Fruit fly (Drosophila melanogaster) whole organism, embryonic: ENCODE results near the gene CG4951.

ENCODE experiments used
- Awh ChIP-seq: fragments of 200-800 bp; sonication (Bioruptor generic); IDR thresholded peaks from 2 replicates; pipeline ENCODE4, ENCODE4 v1.3.6; 2022; ENCODE audit warnings: missing biosample characterization, missing genetic modification characterization
- CG11093 ChIP-seq: fragments of 200-800 bp; sonication (Bioruptor generic); IDR thresholded peaks from 3 replicates; pipeline ENCODE4 v1.3.6; 2022; ENCODE audit warnings: missing biosample characterization, missing genetic modification characterization
- CG12155 ChIP-seq: fragments of 200-800 bp; sonication (Bioruptor generic); optimal IDR thresholded peaks from 3 replicates; lab custom pipeline; 2016; ENCODE audit warnings: missing biosample characterization, missing genetic modification characterization
- CG12299 ChIP-seq: fragments of 200-800 bp; sonication (Bioruptor generic); optimal IDR thresholded peaks from 2 replicates; lab custom pipeline; 2018; ENCODE audit warnings: missing biosample characterization, mild to moderate bottlenecking, missing genetic modification characterization
- CG12391 ChIP-seq: fragments of 200-800 bp; sonication (Bioruptor generic); optimal IDR thresholded peaks from 3 replicates; lab custom pipeline; 2018; ENCODE audit warnings: missing biosample characterization, mild to moderate bottlenecking, missing genetic modification characterization, moderate library complexity
- CG12769 ChIP-seq: fragments of 200-800 bp; sonication (Bioruptor generic); optimal IDR thresholded peaks from 2 replicates; lab custom pipeline; 2019; ENCODE audit warnings: missing biosample characterization, mild to moderate bottlenecking, missing genetic modification characterization, moderate library complexity
- CG12942 ChIP-seq: fragments of 200-800 bp; sonication (Bioruptor generic); optimal IDR thresholded peaks from 3 replicates; lab custom pipeline; 2016; ENCODE audit warnings: missing biosample characterization, missing genetic modification characterization
- CG14860 ChIP-seq: fragments of 200-800 bp; sonication (Bioruptor generic); IDR thresholded peaks from 3 replicates; pipeline ENCODE4 v1.3.6; 2022; ENCODE audit warnings: missing biosample characterization, missing genetic modification characterization; ENCODE audit not compliant: partially characterized antibody
- CG1529 ChIP-seq: fragments of 200-800 bp; sonication (Bioruptor generic); optimal IDR thresholded peaks from 3 replicates; lab custom pipeline; 2018; ENCODE audit warnings: missing biosample characterization, missing genetic modification characterization
- CG1603 ChIP-seq: fragments of 200-800 bp; sonication (Bioruptor generic); optimal IDR thresholded peaks from 2 replicates; lab custom pipeline; 2019; ENCODE audit warnings: missing biosample characterization, mild to moderate bottlenecking, missing genetic modification characterization, moderate library complexity
- CG17328 ChIP-seq: fragments of 200-800 bp; sonication (Bioruptor generic); IDR thresholded peaks from 2 replicates; pipeline ENCODE4 v1.3.6; 2022; ENCODE audit warnings: missing biosample characterization, missing genetic modification characterization
- CG17361 ChIP-seq: fragments of 200-800 bp; sonication (Bioruptor generic); IDR thresholded peaks from 3 replicates; pipeline ENCODE4 v1.3.6; 2022; ENCODE audit warnings: missing biosample characterization, missing genetic modification characterization
- CG1832 ChIP-seq: fragments of 200-800 bp; sonication (Bioruptor generic); optimal IDR thresholded peaks from 2 replicates; lab custom pipeline; 2017; ENCODE audit warnings: missing biosample characterization, mild to moderate bottlenecking, missing genetic modification characterization, inconsistent platforms
- CG2199 ChIP-seq: fragments of 200-800 bp; sonication (Bioruptor generic); IDR thresholded peaks from 3 replicates; pipeline ENCODE4 v1.3.6; 2022; ENCODE audit warnings: missing biosample characterization, missing genetic modification characterization
- CG34376 ChIP-seq: fragments of 200-800 bp; sonication (Bioruptor generic); optimal IDR thresholded peaks from 2 replicates; lab custom pipeline; 2018; ENCODE audit warnings: missing biosample characterization, mild to moderate bottlenecking, missing genetic modification characterization
- CG5245 ChIP-seq: fragments of 200-800 bp; sonication (Bioruptor generic); optimal IDR thresholded peaks from 3 replicates; lab custom pipeline; 2016; ENCODE audit warnings: missing biosample characterization, missing genetic modification characterization
- CG6272 ChIP-seq: fragments of 200-800 bp; sonication (Bioruptor generic); IDR thresholded peaks from 2 replicates; pipeline ENCODE4 v1.3.6; 2022; ENCODE audit warnings: missing biosample characterization, missing genetic modification characterization
- CG8290 ChIP-seq, 3 experiments: fragments of 200-800 bp; sonication (Bioruptor generic); optimal IDR thresholded peaks; 2 replicates each; lab custom pipeline; 2016 to 2019; ENCODE audit warnings: missing biosample characterization in 3 of 3, missing genetic modification characterization in 3 of 3, mild to moderate bottlenecking in 2 of 3, moderate library complexity in 1 of 3
- CG9797 ChIP-seq: fragments of 200-800 bp; sonication (Bioruptor generic); optimal IDR thresholded peaks from 3 replicates; lab custom pipeline; 2018; ENCODE audit warnings: missing biosample characterization, mild to moderate bottlenecking, missing genetic modification characterization
- CG9932 ChIP-seq: fragments of 200-800 bp; sonication (Bioruptor generic); IDR thresholded peaks from 2 replicates; pipeline ENCODE4 v1.3.6; 2022; ENCODE audit warnings: missing biosample characterization, missing genetic modification characterization
- Fer3 ChIP-seq: fragments of 200-800 bp; sonication (Bioruptor generic); optimal IDR thresholded peaks from 2 replicates; lab custom pipeline; 2018; ENCODE audit warnings: missing biosample characterization, mild to moderate bottlenecking, missing genetic modification characterization, moderate library complexity
- GATAe ChIP-seq: fragments of 200-800 bp; sonication (Bioruptor generic); conservative IDR thresholded peaks from 2 replicates; pipeline ENCODE4 v1.3.6; 2022; ENCODE audit warnings: missing biosample characterization, missing genetic modification characterization
- Gsc ChIP-seq: fragments of 200-800 bp; sonication (Bioruptor generic); IDR thresholded peaks from 2 replicates; pipeline ENCODE4 v1.3.6; 2022; ENCODE audit warnings: missing biosample characterization, missing genetic modification characterization
- Hr39 ChIP-seq: fragments of >200 bp; optimal IDR thresholded peaks from 2 replicates; lab custom pipeline; 2017
- Lhr ChIP-seq: fragments of 200-800 bp; sonication (Bioruptor generic); optimal IDR thresholded peaks from 3 replicates; lab custom pipeline; 2017; ENCODE audit warnings: mild to moderate bottlenecking, missing biosample characterization, missing genetic modification reagents, missing genetic modification characterization
- MBD-R2 ChIP-seq: fragments of 200-800 bp; sonication (Bioruptor generic); IDR thresholded peaks from 2 replicates; pipeline ENCODE4 v1.3.6; 2022; ENCODE audit warnings: missing biosample characterization, missing genetic modification characterization
- MTF-1 ChIP-seq: fragments of 200-800 bp; sonication (Bioruptor generic); optimal IDR thresholded peaks from 2 replicates; lab custom pipeline; 2018; ENCODE audit warnings: missing biosample characterization, mild to moderate bottlenecking, missing genetic modification characterization, borderline replicate concordance
- Oli ChIP-seq: fragments of 200-800 bp; sonication (Bioruptor generic); optimal IDR thresholded peaks from 2 replicates; lab custom pipeline; 2018; ENCODE audit warnings: missing biosample characterization, mild to moderate bottlenecking, missing genetic modification characterization, moderate library complexity
- PHDP ChIP-seq: fragments of 200-800 bp; sonication (Bioruptor generic); optimal IDR thresholded peaks from 3 replicates; lab custom pipeline; 2018; ENCODE audit warnings: missing biosample characterization, mild to moderate bottlenecking, missing genetic modification characterization, moderate library complexity
- Stat92E ChIP-seq, 3 experiments: fragments of >200 bp in 2 of 3; fragments of 200-800 bp in 1 of 3; sonication (Bioruptor generic) in 1 of 3; optimal IDR thresholded peaks; 2 replicates each; lab custom pipeline; 2017 to 2019; ENCODE audit warnings: missing biosample characterization in 3 of 3, missing genetic modification characterization in 3 of 3, mild to moderate bottlenecking in 1 of 3, moderate library complexity in 1 of 3
- bbx ChIP-seq: fragments of 200-800 bp; sonication (Bioruptor generic); IDR thresholded peaks from 2 replicates; pipeline ENCODE4 v1.3.6; 2022; ENCODE audit warnings: missing biosample characterization, missing genetic modification characterization; ENCODE audit not compliant: partially characterized antibody
- chif ChIP-seq, 2 experiments: fragments of 200-800 bp; sonication (Bioruptor generic); optimal IDR thresholded peaks; 3 replicates each; lab custom pipeline; 2016; ENCODE audit warnings: missing biosample characterization in 2 of 2, missing genetic modification characterization in 2 of 2
- chinmo ChIP-seq: fragments of 200-800 bp; sonication (Bioruptor generic); IDR thresholded peaks from 4 replicates; pipeline ENCODE4 v1.3.6; 2022; ENCODE audit warnings: missing biosample characterization, missing genetic modification characterization; ENCODE audit not compliant: partially characterized antibody
- dm ChIP-seq: fragments of 200-800 bp; sonication (Bioruptor generic); optimal IDR thresholded peaks from 3 replicates; lab custom pipeline; 2016; ENCODE audit warnings: missing biosample characterization, missing genetic modification characterization
- dpn ChIP-seq, 2 experiments: fragments of 200-800 bp; sonication (Bioruptor generic); optimal IDR thresholded peaks; 3 replicates each; lab custom pipeline; 2016; ENCODE audit warnings: missing biosample characterization in 2 of 2, missing genetic modification characterization in 2 of 2
- exex ChIP-seq: fragments of 200-800 bp; sonication (Bioruptor generic); optimal IDR thresholded peaks from 4 replicates; lab custom pipeline; 2018; ENCODE audit warnings: missing biosample characterization, mild to moderate bottlenecking, missing genetic modification characterization, moderate library complexity
- fd3F ChIP-seq: fragments of 200-800 bp; sonication (Bioruptor generic); optimal IDR thresholded peaks from 2 replicates; lab custom pipeline; 2018; ENCODE audit warnings: missing biosample characterization, mild to moderate bottlenecking, missing genetic modification characterization, moderate library complexity
- fu2 ChIP-seq: fragments of 200-800 bp; sonication (Bioruptor generic); optimal IDR thresholded peaks from 2 replicates; lab custom pipeline; 2016; ENCODE audit warnings: missing biosample characterization, missing genetic modification characterization
- gce ChIP-seq: fragments of 200-800 bp; sonication (Bioruptor generic); IDR thresholded peaks from 3 replicates; pipeline ENCODE4 v1.3.6; 2022; ENCODE audit warnings: missing biosample characterization, missing genetic modification characterization
- gfzf ChIP-seq: fragments of 200-800 bp; sonication (Bioruptor generic); optimal IDR thresholded peaks from 2 replicates; lab custom pipeline; 2016; ENCODE audit warnings: missing biosample characterization, mild to moderate bottlenecking, missing genetic modification characterization, moderate library complexity
- jumu ChIP-seq: fragments of 200-800 bp; sonication (Bioruptor generic); optimal IDR thresholded peaks from 3 replicates; lab custom pipeline; 2016; ENCODE audit warnings: missing biosample characterization, missing genetic modification characterization
- ken ChIP-seq: fragments of 200-800 bp; sonication (Bioruptor generic); IDR thresholded peaks from 3 replicates; pipeline ENCODE4 v1.3.6; 2022; ENCODE audit warnings: missing biosample characterization, missing genetic modification characterization
- peb ChIP-seq: fragments of 200-800 bp; sonication (Bioruptor generic); IDR thresholded peaks from 2 replicates; pipeline ENCODE4 v1.3.6; 2022; ENCODE audit warnings: missing biosample characterization, missing genetic modification characterization
- ro ChIP-seq: fragments of 200-800 bp; sonication (Bioruptor generic); IDR thresholded peaks from 2 replicates; pipeline ENCODE4 v1.3.6; 2022; ENCODE audit warnings: missing biosample characterization, missing genetic modification characterization
- schlank ChIP-seq: fragments of 200-800 bp; sonication (Bioruptor generic); optimal IDR thresholded peaks from 2 replicates; lab custom pipeline; 2018; ENCODE audit warnings: missing biosample characterization, mild to moderate bottlenecking, missing genetic modification characterization
- shn ChIP-seq: fragments of 200-800 bp; sonication (Bioruptor generic); optimal IDR thresholded peaks from 3 replicates; lab custom pipeline; 2016; ENCODE audit warnings: missing biosample characterization, missing genetic modification characterization
- sima ChIP-seq: fragments of 200-800 bp; sonication (Bioruptor generic); optimal IDR thresholded peaks from 2 replicates; lab custom pipeline; 2016; ENCODE audit warnings: missing biosample characterization, missing genetic modification characterization
- slou ChIP-seq: fragments of 200-800 bp; sonication (Bioruptor generic); optimal IDR thresholded peaks from 3 replicates; lab custom pipeline; 2016; ENCODE audit warnings: missing biosample characterization, missing genetic modification characterization
- sna ChIP-seq: fragments of 200-800 bp; sonication (Bioruptor generic); IDR thresholded peaks from 2 replicates; pipeline ENCODE4 v1.3.6; 2022; ENCODE audit warnings: missing biosample characterization, missing genetic modification characterization; ENCODE audit not compliant: partially characterized antibody
- sqz ChIP-seq: fragments of 200-800 bp; sonication (Bioruptor generic); optimal IDR thresholded peaks from 3 replicates; lab custom pipeline; 2018; ENCODE audit warnings: missing biosample characterization, mild to moderate bottlenecking, missing genetic modification characterization
- z ChIP-seq: fragments of 200-800 bp; sonication (Bioruptor generic); IDR thresholded peaks from 3 replicates; pipeline ENCODE4 v1.3.6; 2022; ENCODE audit warnings: missing biosample characterization, missing genetic modification characterization

The CG4951 gene

dm6 chr3R:27947682-27948245, 6.1 kb downstream of the CG4951 start, which contains the start of gene mfrn (continued):
- TF ChIP-seq CG17328 (GFP tag; lab: Robert Waterston, UW) (no peak), Fer3 (tag; lab: Kevin White, UChicago) (no peak), CG34376 (GFP tag; lab: Kevin White, UChicago) (no peak), fu2 (no peak), CG1832 (GFP tag; lab: Kevin White, UChicago) (no peak), CG6272 (GFP tag; lab: Robert Waterston, UW) (no peak), Stat92E (GFP tag; optimal IDR thresholded peaks at IDR 0.05; lab: Kevin White, UChicago) (no peak), gfzf (peak; percentile 84), Hr39 (lab: Kevin White, UChicago) (no peak), MBD-R2 (GFP tag; lab: Robert Waterston, UW) (peak; percentile 47), MTF-1 (GFP tag; lab: Kevin White, UChicago) (no peak), Lhr (no peak), jumu (GFP tag; lab: Kevin White, UChicago) (no peak), Awh (GFP tag; lab: Robert Waterston, UW) (no peak), bbx (GFP tag; lab: Robert Waterston, UW) (no peak), CG1529 (no peak), sna (GFP tag; lab: Robert Waterston, UW) (0 out of 2 replicates have a peak, but pooled peaks have one; percentile 20), Oli (tag; lab: Kevin White, UChicago) (no peak), slou (no peak), schlank (tag; lab: Kevin White, UChicago) (no peak), peb (GFP tag; lab: Robert Waterston, UW) (no peak), gce (no peak), chinmo (GFP tag; lab: Robert Waterston, UW) (no peak), CG12391 (tag; lab: Kevin White, UChicago) (no peak), CG9797 (GFP tag; lab: Kevin White, UChicago) (peak; percentile 66), CG12942 (GFP tag; lab: Kevin White, UChicago) (no peak), dpn (GFP tag; optimal IDR thresholded peaks at IDR 0.05; lab: Kevin White, UChicago) (no peak), CG5245 (GFP tag; lab: Kevin White, UChicago) (no peak), CG12299 (no peak), CG11093 (GFP tag; lab: Robert Waterston, UW) (no peak), exex (tag; lab: Kevin White, UChicago) (no peak), GATAe (GFP tag; lab: Robert Waterston, UW) (no peak), CG12769 (tag; lab: Kevin White, UChicago) (no peak), CG8290 (GFP tag; optimal IDR thresholded peaks at IDR 0.05; lab: Kevin White, UChicago) (no peak), CG8290 (tag; optimal IDR thresholded peaks at IDR 0.05; lab: Kevin White, UChicago) (peak in 1 of 2 experiments; percentile 35), CG12155 (GFP tag; lab: Kevin White, UChicago) (no peak), CG17361 (GFP tag; lab: Robert Waterston, UW) (no peak), sima (no peak), fd3F (GFP tag; lab: Kevin White, UChicago) (no peak), ro (GFP tag; lab: Robert Waterston, UW) (no peak), CG2199 (no peak), Gsc (GFP tag; lab: Robert Waterston, UW) (no peak), chif (GFP tag; optimal IDR thresholded peaks at IDR 0.05; lab: Kevin White, UChicago) (no peak), PHDP (no peak), shn (GFP tag; lab: Kevin White, UChicago) (no peak), z (GFP tag; lab: Robert Waterston, UW) (no peak), CG1603 (tag; lab: Kevin White, UChicago) (peak; percentile 49), CG9932 (GFP tag; lab: Robert Waterston, UW) (no peak), dm (GFP tag; lab: Kevin White, UChicago) (peak; percentile 62), CG14860 (GFP tag; lab: Robert Waterston, UW) (no peak), ken (no peak), sqz (GFP tag; lab: Kevin White, UChicago) (no peak)
